Worm (Caenorhabditis elegans): Measurements from ENCODE around the gene igcm-2.

The igcm-2 gene

DNA sequence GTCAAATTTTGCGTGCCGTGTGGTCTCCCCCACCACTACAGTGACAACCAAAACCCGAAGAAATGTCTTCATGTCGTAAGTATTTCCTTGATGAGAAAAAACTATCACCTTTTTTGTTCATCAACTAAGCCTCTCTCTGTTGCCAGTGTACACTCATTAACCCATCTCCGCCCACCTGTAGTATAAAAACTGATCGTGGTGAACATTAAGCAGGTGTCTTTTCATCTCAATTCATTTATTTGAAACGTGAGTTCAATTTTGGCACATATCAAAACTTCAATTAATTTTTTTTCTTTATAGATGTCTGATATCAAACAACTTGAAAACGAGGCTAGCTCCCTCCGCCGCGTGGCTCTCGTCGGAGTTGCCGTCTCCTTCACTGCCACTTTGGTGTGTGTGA lies 60.0 kb downstream of the igcm-2 start, which contains the start of gene col-170:
Gene col-170 (plus strand): TSS at position 301 of the 400 bp plus-strand sequence.
- TF ChIP-seq daf-12 (tag; optimal IDR thresholded peaks at IDR 0.05), result no peak
- TF ChIP-seq lin-39 (tag; optimal IDR thresholded peaks at IDR 0.05), result no peak
- no peak for TF ChIP-seq mdl-1 (tag; optimal IDR thresholded peaks at IDR 0.05)
- no peak for TF ChIP-seq elt-2 (tag; optimal IDR thresholded peaks at IDR 0.05)
- TF ChIP-seq nhr-43 (tag; optimal IDR thresholded peaks at IDR 0.05; ENCODE audit: poor library complexity, severe bottlenecking), result no peak
- TF ChIP-seq fos-1 (tag; optimal IDR thresholded peaks at IDR 0.05), result no peak
- TF ChIP-seq eor-1 (tag; optimal IDR thresholded peaks at IDR 0.05), result no peak
- no peak for TF ChIP-seq nhr-67 (tag; optimal IDR thresholded peaks at IDR 0.05)
- TF ChIP-seq unc-39 (tag; optimal IDR thresholded peaks at IDR 0.05), result no peak
- TF ChIP-seq egl-27 (tag; optimal IDR thresholded peaks at IDR 0.05), result no peak
- no peak for TF ChIP-seq lsy-12 (tag; optimal IDR thresholded peaks at IDR 0.05)
- no peak for TF ChIP-seq sea-2 (GFP tag; optimal IDR thresholded peaks at IDR 0.05)
- no peak for TF ChIP-seq unc-62 (GFP tag; optimal IDR thresholded peaks at IDR 0.05)
- TF ChIP-seq ceh-28 (tag; optimal IDR thresholded peaks at IDR 0.05), result no peak
- TF ChIP-seq ztf-11 (tag; optimal IDR thresholded peaks at IDR 0.05), result no peak
- TF ChIP-seq hmg-11 (tag; optimal IDR thresholded peaks at IDR 0.05), result no peak
- no peak for TF ChIP-seq ztf-4 (tag; optimal IDR thresholded peaks at IDR 0.05)
- TF ChIP-seq pha-4 (tag; optimal IDR thresholded peaks at IDR 0.05), result no peak
- TF ChIP-seq egl-5 (tag; optimal IDR thresholded peaks at IDR 0.05), result no peak

Data from whole organism, L3 larva.